Fruit fly (Drosophila melanogaster) whole organism, embryonic: ENCODE results near the gene CG32568.

Experiments
- BEAF-32 ChIP-seq: fragments of 200-800 bp; sonication (Bioruptor generic); optimal IDR thresholded peaks from 3 replicates; lab custom pipeline; 2017; ENCODE audit warnings: missing biosample characterization, missing genetic modification characterization, mild to moderate bottlenecking, moderate library complexity, missing genetic modification reagents
- CG11504 ChIP-seq: fragments of 200-800 bp; sonication (Bioruptor generic); optimal IDR thresholded peaks from 3 replicates; lab custom pipeline; 2019; ENCODE audit warnings: missing biosample characterization, mild to moderate bottlenecking, missing genetic modification characterization, moderate library complexity
- CG12391 ChIP-seq: fragments of 200-800 bp; sonication (Bioruptor generic); optimal IDR thresholded peaks from 3 replicates; lab custom pipeline; 2018; ENCODE audit warnings: missing biosample characterization, mild to moderate bottlenecking, missing genetic modification characterization, moderate library complexity
- CG12659 ChIP-seq: fragments of 200-800 bp; sonication (Bioruptor generic); optimal IDR thresholded peaks from 3 replicates; lab custom pipeline; 2017; ENCODE audit warnings: mild to moderate bottlenecking, missing biosample characterization, missing genetic modification reagents, missing genetic modification characterization
- CG14710 ChIP-seq: fragments of 200-800 bp; sonication (Bioruptor generic); optimal IDR thresholded peaks from 3 replicates; lab custom pipeline; 2019; ENCODE audit warnings: missing biosample characterization, mild to moderate bottlenecking, missing genetic modification characterization, moderate library complexity
- CG1603 ChIP-seq: fragments of 200-800 bp; sonication (Bioruptor generic); optimal IDR thresholded peaks from 2 replicates; lab custom pipeline; 2019; ENCODE audit warnings: missing biosample characterization, mild to moderate bottlenecking, missing genetic modification characterization, moderate library complexity
- CG18011 ChIP-seq: fragments of 200-800 bp; sonication (Bioruptor generic); optimal IDR thresholded peaks from 2 replicates; lab custom pipeline; 2017; ENCODE audit warnings: missing biosample characterization, missing genetic modification characterization, mild to moderate bottlenecking, moderate library complexity, missing genotype
- CG18764 ChIP-seq: fragments of 200-800 bp; sonication (Bioruptor generic); optimal IDR thresholded peaks from 3 replicates; lab custom pipeline; 2016; ENCODE audit warnings: missing biosample characterization, missing genetic modification characterization
- CG2116 ChIP-seq: fragments of 200-800 bp; sonication (Bioruptor generic); optimal IDR thresholded peaks from 3 replicates; lab custom pipeline; 2018; ENCODE audit warnings: missing biosample characterization, mild to moderate bottlenecking, missing genetic modification characterization
- CG2199 ChIP-seq: fragments of 200-800 bp; sonication (Bioruptor generic); IDR thresholded peaks from 3 replicates; pipeline ENCODE4 v1.3.6; 2022; ENCODE audit warnings: missing biosample characterization, missing genetic modification characterization
- CG33213 ChIP-seq: fragments of 200-800 bp; sonication (Bioruptor generic); optimal IDR thresholded peaks from 3 replicates; lab custom pipeline; 2016; ENCODE audit warnings: missing biosample characterization, missing genetic modification characterization
- CG33557 ChIP-seq: fragments of 200-800 bp; sonication (Bioruptor generic); optimal IDR thresholded peaks from 2 replicates; lab custom pipeline; 2019; ENCODE audit warnings: missing biosample characterization, mild to moderate bottlenecking, missing genetic modification characterization, moderate library complexity
- CG6254 ChIP-seq: fragments of 200-800 bp; sonication (Bioruptor generic); optimal IDR thresholded peaks from 3 replicates; lab custom pipeline; 2017; ENCODE audit warnings: mild to moderate bottlenecking, missing biosample characterization, missing genetic modification reagents, missing genetic modification characterization
- CG8290 ChIP-seq, 3 experiments: fragments of 200-800 bp; sonication (Bioruptor generic); optimal IDR thresholded peaks; 2 replicates each; lab custom pipeline; 2016 to 2019; ENCODE audit warnings: missing biosample characterization in 3 of 3, missing genetic modification characterization in 3 of 3, mild to moderate bottlenecking in 2 of 3, moderate library complexity in 1 of 3
- CG9609 ChIP-seq: fragments of 200-800 bp; sonication (Bioruptor generic); optimal IDR thresholded peaks from 3 replicates; lab custom pipeline; 2016; ENCODE audit warnings: missing biosample characterization, missing genetic modification characterization
- CG9797 ChIP-seq: fragments of 200-800 bp; sonication (Bioruptor generic); optimal IDR thresholded peaks from 3 replicates; lab custom pipeline; 2018; ENCODE audit warnings: missing biosample characterization, mild to moderate bottlenecking, missing genetic modification characterization
- CG9932 ChIP-seq: fragments of 200-800 bp; sonication (Bioruptor generic); IDR thresholded peaks from 2 replicates; pipeline ENCODE4 v1.3.6; 2022; ENCODE audit warnings: missing biosample characterization, missing genetic modification characterization
- CkIIα-i1 ChIP-seq: fragments of 200-800 bp; sonication (Bioruptor generic); IDR thresholded peaks from 2 replicates; pipeline ENCODE4 v1.3.6; 2022; ENCODE audit warnings: missing biosample characterization, missing genetic modification characterization
- CoRest ChIP-seq: fragments of 200-800 bp; sonication (Bioruptor generic); optimal IDR thresholded peaks from 3 replicates; lab custom pipeline; 2018; ENCODE audit warnings: missing biosample characterization, mild to moderate bottlenecking, missing genetic modification characterization, moderate library complexity
- D ChIP-seq, 2 experiments: fragments of 200-800 bp in 1 of 2; fragments of >200 bp in 1 of 2; sonication (Bioruptor generic) in 1 of 2; optimal IDR thresholded peaks; 2 replicates in 1 of 2; 3 replicates in 1 of 2; lab custom pipeline; 2017; ENCODE audit warnings: mild to moderate bottlenecking in 1 of 2, missing biosample characterization in 1 of 2, missing genetic modification characterization in 1 of 2, missing genetic modification reagents in 1 of 2
- Dek ChIP-seq: fragments of 200-800 bp; sonication (Bioruptor generic); optimal IDR thresholded peaks from 3 replicates; lab custom pipeline; 2019; ENCODE audit warnings: missing biosample characterization, mild to moderate bottlenecking, missing genetic modification characterization, moderate library complexity
- Dp ChIP-seq: fragments of 200-800 bp; sonication (Bioruptor generic); optimal IDR thresholded peaks from 2 replicates; lab custom pipeline; 2018; ENCODE audit warnings: missing biosample characterization, mild to moderate bottlenecking, missing genetic modification characterization, moderate library complexity
- Dref ChIP-seq: fragments of 200-800 bp; sonication (Bioruptor generic); IDR thresholded peaks from 2 replicates; pipeline ENCODE4 v1.3.6; 2022; ENCODE audit warnings: missing biosample characterization, missing genetic modification characterization
- E2f1 ChIP-seq: fragments of 200-800 bp; sonication (Bioruptor generic); IDR thresholded peaks from 2 replicates; pipeline ENCODE4 v1.3.6; 2022; ENCODE audit warnings: missing biosample characterization, missing genetic modification characterization
- E2f2 ChIP-seq: fragments of 200-800 bp; sonication (Bioruptor generic); IDR thresholded peaks from 2 replicates; pipeline ENCODE4 v1.3.6; 2022; ENCODE audit warnings: missing biosample characterization, missing genetic modification characterization
- Ets65A ChIP-seq: fragments of 200-800 bp; sonication (Bioruptor generic); peaks from one replicate; lab custom pipeline; 2016; ENCODE audit warnings: missing biosample characterization, missing genetic modification characterization
- Ets97D ChIP-seq: fragments of 200-800 bp; sonication (Bioruptor generic); optimal IDR thresholded peaks from 3 replicates; lab custom pipeline; 2016; ENCODE audit warnings: missing biosample characterization, missing genetic modification characterization
- HmgD ChIP-seq: fragments of 200-800 bp; sonication (Bioruptor generic); optimal IDR thresholded peaks from 3 replicates; lab custom pipeline; 2016; ENCODE audit warnings: missing biosample characterization, missing genetic modification characterization
- Hmr ChIP-seq: fragments of 200-800 bp; sonication (Bioruptor generic); optimal IDR thresholded peaks from 3 replicates; lab custom pipeline; 2017; ENCODE audit warnings: mild to moderate bottlenecking, missing biosample characterization, missing genetic modification reagents, missing genetic modification characterization
- Hr51 ChIP-seq, 2 experiments: fragments of 200-800 bp; sonication (Bioruptor generic); optimal IDR thresholded peaks; 2 replicates in 1 of 2; 3 replicates in 1 of 2; lab custom pipeline; 2016 to 2018; ENCODE audit warnings: missing biosample characterization in 2 of 2, missing genetic modification characterization in 2 of 2, mild to moderate bottlenecking in 1 of 2, moderate library complexity in 1 of 2
- Lhr ChIP-seq: fragments of 200-800 bp; sonication (Bioruptor generic); optimal IDR thresholded peaks from 3 replicates; lab custom pipeline; 2017; ENCODE audit warnings: mild to moderate bottlenecking, missing biosample characterization, missing genetic modification reagents, missing genetic modification characterization
- Mad ChIP-seq: fragments of 200-800 bp; sonication (Bioruptor generic); optimal IDR thresholded peaks from 2 replicates; lab custom pipeline; 2016; ENCODE audit warnings: missing biosample characterization, missing genetic modification characterization
- Med ChIP-seq: fragments of 200-800 bp; sonication (Bioruptor generic); peaks from one replicate; lab custom pipeline; 2016; ENCODE audit warnings: missing biosample characterization, missing genetic modification characterization, mild to moderate bottlenecking, inconsistent platforms, moderate library complexity
- Opbp ChIP-seq: fragments of 200-800 bp; sonication (Bioruptor generic); IDR thresholded peaks from 3 replicates; pipeline ENCODE4 v1.3.6; 2022; ENCODE audit warnings: missing biosample characterization, missing genetic modification characterization; ENCODE audit not compliant: partially characterized antibody
- amos ChIP-seq: fragments of 200-800 bp; sonication (Bioruptor generic); IDR thresholded peaks from 2 replicates; pipeline ENCODE4 v1.3.6; 2022; ENCODE audit warnings: missing biosample characterization, missing genetic modification characterization; ENCODE audit not compliant: partially characterized antibody
- croc ChIP-seq: fragments of 200-800 bp; sonication (Bioruptor generic); conservative IDR thresholded peaks from 3 replicates; pipeline ENCODE4 v1.3.6; 2022; ENCODE audit warnings: missing biosample characterization, missing genetic modification characterization
- ftz-f1 ChIP-seq: fragments of 200-800 bp; sonication (Bioruptor generic); optimal IDR thresholded peaks from 2 replicates; lab custom pipeline; 2016; ENCODE audit warnings: missing biosample characterization, missing genetic modification characterization
- klu ChIP-seq: fragments of 200-800 bp; sonication (Bioruptor generic); IDR thresholded peaks from 2 replicates; pipeline ENCODE4 v1.3.6; 2022; ENCODE audit warnings: missing biosample characterization, missing genetic modification characterization
- lab ChIP-seq: fragments of 200-800 bp; sonication (Bioruptor generic); optimal IDR thresholded peaks from 3 replicates; lab custom pipeline; 2017; ENCODE audit warnings: missing biosample characterization, missing genetic modification characterization, mild to moderate bottlenecking, moderate library complexity, missing genetic modification reagents
- mam ChIP-seq: fragments of 200-800 bp; sonication (Bioruptor generic); optimal IDR thresholded peaks from 3 replicates; lab custom pipeline; 2016; ENCODE audit warnings: missing biosample characterization, missing genetic modification characterization
- nmo ChIP-seq: fragments of 200-800 bp; sonication (Bioruptor generic); optimal IDR thresholded peaks from 2 replicates; lab custom pipeline; 2018; ENCODE audit warnings: missing biosample characterization, mild to moderate bottlenecking, missing genetic modification characterization, moderate library complexity
- phol ChIP-seq: fragments of 200-800 bp; sonication (Bioruptor generic); optimal IDR thresholded peaks from 3 replicates; lab custom pipeline; 2018; ENCODE audit warnings: missing biosample characterization, mild to moderate bottlenecking, missing genetic modification characterization, moderate library complexity
- row ChIP-seq: fragments of 200-800 bp; sonication (Bioruptor generic); IDR thresholded peaks from 3 replicates; pipeline ENCODE4 v1.3.6; 2022; ENCODE audit warnings: missing biosample characterization, missing genetic modification characterization
- sens ChIP-seq: fragments of 200-800 bp; sonication (Bioruptor generic); peaks from one replicate; lab custom pipeline; 2016; ENCODE audit warnings: missing biosample characterization, missing genetic modification characterization
- sima ChIP-seq: fragments of 200-800 bp; sonication (Bioruptor generic); optimal IDR thresholded peaks from 2 replicates; lab custom pipeline; 2016; ENCODE audit warnings: missing biosample characterization, missing genetic modification characterization
- ssp ChIP-seq: fragments of 200-800 bp; sonication (Bioruptor generic); IDR thresholded peaks from 2 replicates; pipeline ENCODE4 v1.3.6; 2022; ENCODE audit warnings: missing biosample characterization, missing genetic modification characterization
- stwl ChIP-seq: fragments of 200-800 bp; sonication (Bioruptor generic); optimal IDR thresholded peaks from 3 replicates; lab custom pipeline; 2018; ENCODE audit warnings: missing biosample characterization, mild to moderate bottlenecking, missing genetic modification characterization, moderate library complexity
- ttk ChIP-seq: fragments of 200-800 bp; sonication (Bioruptor generic); IDR thresholded peaks from 2 replicates; pipeline ENCODE4 v2.1.2; 2022; ENCODE audit warnings: missing biosample characterization, missing genetic modification characterization

Gene CG32568

DNA sequence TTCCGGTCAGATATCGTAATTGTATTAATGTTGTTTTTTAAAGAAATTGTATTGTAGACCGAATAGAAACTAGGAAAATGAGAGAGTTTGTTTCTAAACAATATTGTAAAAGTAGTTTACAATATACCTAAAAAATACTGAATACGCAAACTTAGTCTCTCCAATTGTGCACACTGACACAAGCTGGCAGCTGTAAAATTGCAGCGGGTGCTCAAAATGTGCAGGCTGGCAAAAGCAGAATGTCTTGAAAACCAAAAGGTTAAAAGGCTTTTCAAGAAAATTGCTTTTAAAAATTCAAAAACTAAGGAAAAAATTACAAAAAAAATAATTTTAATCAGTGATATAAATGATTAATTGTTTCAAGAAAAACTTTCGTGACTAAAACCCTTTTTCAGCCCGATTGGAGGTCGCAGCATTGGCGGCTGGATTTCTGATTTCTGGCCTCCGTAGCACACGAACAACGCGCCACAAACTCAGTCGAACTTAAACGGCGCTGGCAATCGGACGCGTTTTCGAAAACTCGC lies 45.0 kb upstream of the CG32568 start, which contains the start of gene CG4678 (continued):
- TF ChIP-seq amos (GFP tag; lab: Robert Waterston, UW): peak; percentile 32; the same call in 1 of the 2 replicates
- no peak for TF ChIP-seq Mad (GFP tag; lab: Kevin White, UChicago)
- no peak for TF ChIP-seq CG12391 (tag; lab: Kevin White, UChicago)
- peak; percentile 46; the same call in 1 of the 2 replicates for TF ChIP-seq Dref
- peak; percentile 89 for TF ChIP-seq E2f2 (GFP tag; lab: Robert Waterston, UW)
- TF ChIP-seq CG18764 (GFP tag; lab: Kevin White, UChicago): no peak
- TF ChIP-seq CG1603: peak; percentile 49
- no peak for TF ChIP-seq CG2116
- TF ChIP-seq CG6254 (GFP tag; lab: Kevin White, UChicago): peak; percentile 14
- TF ChIP-seq ftz-f1: no peak
- TF ChIP-seq stwl: peak; percentile 90
- peak; percentile 22 for TF ChIP-seq CG9797 (GFP tag; lab: Kevin White, UChicago)
- peak in 1 of 2 experiments; percentile 12 for TF ChIP-seq Hr51 (GFP tag; optimal IDR thresholded peaks at IDR 0.05; lab: Kevin White, UChicago)
- TF ChIP-seq Med (GFP tag; lab: Kevin White, UChicago): peak; percentile 81
- no peak for TF ChIP-seq Dek
- peak; percentile 19 for TF ChIP-seq phol (tag; lab: Kevin White, UChicago)
- TF ChIP-seq Ets97D (GFP tag; lab: Kevin White, UChicago): peak; percentile 52
- TF ChIP-seq CG33213 (GFP tag; lab: Kevin White, UChicago): peak; percentile 58
- peak; percentile 99 for TF ChIP-seq CG18011 (GFP tag; lab: Kevin White, UChicago)
- TF ChIP-seq Dp (GFP tag; lab: Kevin White, UChicago): peak; percentile 83
- peak; percentile 51 for TF ChIP-seq CG11504 (tag; lab: Kevin White, UChicago)
- TF ChIP-seq Hmr (GFP tag; lab: Kevin White, UChicago): no peak
- no peak for TF ChIP-seq lab
- TF ChIP-seq mam: peak; percentile 1
- TF ChIP-seq CoRest (tag; lab: Kevin White, UChicago): peak; percentile 42
- TF ChIP-seq E2f1: no peak
- TF ChIP-seq nmo (GFP tag; lab: Kevin White, UChicago): peak; percentile 20
- TF ChIP-seq Ets65A: peak; percentile 93
- TF ChIP-seq CG14710 (tag; lab: Kevin White, UChicago): peak; percentile 23
- no peak for TF ChIP-seq CG33557 (GFP tag; lab: Kevin White, UChicago)
- peak; percentile 28 for TF ChIP-seq BEAF-32 (GFP tag; lab: Kevin White, UChicago)
- peak; percentile 43 for TF ChIP-seq HmgD (GFP tag; lab: Kevin White, UChicago)
- peak; percentile 52; the same call in 2 of the 3 replicates for TF ChIP-seq Opbp (GFP tag; lab: Robert Waterston, UW)
- no peak for TF ChIP-seq CkIIα-i1
- 0 out of 2 replicates have a peak, but pooled peaks have one; percentile 12 for TF ChIP-seq CG9932 (GFP tag; lab: Robert Waterston, UW)
- TF ChIP-seq sens (GFP tag; lab: Kevin White, UChicago): peak; percentile 73
- TF ChIP-seq sima (GFP tag; lab: Kevin White, UChicago): no peak
- no peak for TF ChIP-seq klu (GFP tag; lab: Robert Waterston, UW)
- peak; percentile 43 for TF ChIP-seq Lhr (GFP tag; lab: Kevin White, UChicago)
- peak; percentile 36 for TF ChIP-seq CG12659 (GFP tag; lab: Kevin White, UChicago)
- TF ChIP-seq CG9609 (GFP tag; lab: Kevin White, UChicago): peak; percentile 6
- TF ChIP-seq croc (GFP tag; lab: Robert Waterston, UW): no peak
- TF ChIP-seq ttk (GFP tag; lab: Robert Waterston, UW): no peak
- TF ChIP-seq row (GFP tag; lab: Robert Waterston, UW): 0 out of 3 replicates have a peak, but pooled peaks have one; percentile 20
- no peak for TF ChIP-seq CG8290 (GFP tag; optimal IDR thresholded peaks at IDR 0.05; lab: Kevin White, UChicago)
- peak in 1 of 2 experiments; percentile 3 for TF ChIP-seq CG8290 (tag; optimal IDR thresholded peaks at IDR 0.05; lab: Kevin White, UChicago)
- TF ChIP-seq D (optimal IDR thresholded peaks at IDR 0.05; lab: Kevin White, UChicago): no peak
- TF ChIP-seq D (GFP tag; optimal IDR thresholded peaks at IDR 0.05; lab: Kevin White, UChicago): no peak
- peak; percentile 31; the same call in 1 of the 2 replicates for TF ChIP-seq ssp (GFP tag; lab: Robert Waterston, UW)
- TF ChIP-seq CG2199 (GFP tag; lab: Robert Waterston, UW): peak; percentile 79; the same call in 2 of the 3 replicates
